Worm (Caenorhabditis elegans) whole organism, mixed stage, embryonic: Measurements from ENCODE around the gene mdmh-35.

Experiments used
- elt-3 ChIP-seq: fragments of 150-350 bp; optimal IDR thresholded peaks from 2 replicates; lab custom pipeline; 2014; ENCODE audit warnings: missing biosample characterization, missing genetic modification characterization
- lin-13 ChIP-seq: fragments of 150-350 bp; optimal IDR thresholded peaks from 2 replicates; lab custom pipeline; 2014; ENCODE audit warnings: missing biosample characterization, missing genetic modification characterization
- unc-120 ChIP-seq: sonication (generic microtip); optimal IDR thresholded peaks from 2 replicates; lab custom pipeline; 2017; ENCODE audit warnings: missing genetic modification characterization, missing compliant biosample characterization; ENCODE audit not compliant: poor library complexity, severe bottlenecking
- ztf-11 ChIP-seq: fragments of 150-350 bp; optimal IDR thresholded peaks from 2 replicates; lab custom pipeline; 2014; ENCODE audit warnings: missing biosample characterization, missing genetic modification characterization

- no peak for TF ChIP-seq lin-13 (tag; lab: Kevin White, UChicago)
- no peak for TF ChIP-seq ztf-11 (tag; lab: Kevin White, UChicago)
- no peak for TF ChIP-seq unc-120 (tag; lab: Kevin White, UChicago)
- no peak for TF ChIP-seq elt-3 (tag; lab: Kevin White, UChicago)
Measured at ce11 chrII:7813645-7814044, 41.9 kb downstream of the mdmh-35 start.
